Worm (Caenorhabditis elegans): ENCODE data around the gene pigx-1.

pigx-1 gene

DNA sequence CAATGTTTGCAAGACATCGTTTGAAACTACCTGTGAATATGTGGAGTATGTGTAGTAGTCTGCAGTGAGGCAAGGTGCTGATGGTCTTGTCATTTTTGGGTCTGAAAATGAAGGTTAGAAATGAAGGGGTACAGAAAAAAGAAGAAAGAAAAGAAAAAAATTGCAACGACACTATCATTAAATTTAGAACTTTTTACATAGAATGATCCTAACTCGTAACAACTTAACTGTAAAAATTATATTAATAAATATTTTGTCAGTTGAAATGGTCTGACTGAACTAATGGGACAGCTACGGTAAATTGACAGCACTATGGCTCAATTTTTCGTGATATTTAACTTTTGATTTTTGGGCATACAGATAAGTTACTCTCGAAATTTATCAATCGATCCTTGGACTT lies 22.5 kb upstream of the pigx-1 start, which contains the start of gene C05D9.7:
Gene C05D9.7 (minus strand): TSS at position 101 of the 400 bp plus-strand sequence.
- no peak for TF ChIP-seq ceh-6 (GFP tag; optimal IDR thresholded peaks at IDR 0.05)
- TF ChIP-seq unc-55 (GFP tag; optimal IDR thresholded peaks at IDR 0.05) = no peak
- no peak for TF ChIP-seq hlh-6 (tag; optimal IDR thresholded peaks at IDR 0.05)
- no peak for TF ChIP-seq ceh-30 (tag; optimal IDR thresholded peaks at IDR 0.05)
- TF ChIP-seq che-1 (tag; optimal IDR thresholded peaks at IDR 0.05) = no peak
- no peak for TF ChIP-seq ceh-9 (tag; optimal IDR thresholded peaks at IDR 0.05)
- no peak for TF ChIP-seq ceh-22 (tag; optimal IDR thresholded peaks at IDR 0.05)
- TF ChIP-seq zip-5 (tag; optimal IDR thresholded peaks at IDR 0.05) = no peak

DNA sequence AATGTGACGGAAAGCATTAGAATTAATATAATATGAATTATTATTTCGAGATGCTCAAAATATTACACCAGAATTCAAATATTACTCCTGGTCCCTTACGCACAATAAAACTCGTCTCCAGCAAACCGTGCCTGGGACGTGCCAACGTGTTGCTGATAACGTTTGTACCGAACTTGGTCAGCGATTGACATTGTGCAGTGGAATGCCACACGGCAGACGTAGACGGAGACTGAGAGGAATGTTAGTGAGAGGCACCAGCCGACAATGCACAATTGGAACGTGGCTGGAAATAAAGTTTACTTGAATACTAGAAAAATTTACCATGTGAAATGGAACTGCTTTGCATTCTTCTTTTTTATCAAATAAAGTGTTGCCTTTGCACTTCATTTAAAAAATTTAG lies 20.4 kb upstream of the pigx-1 start:
- TF ChIP-seq elt-2 (tag; optimal IDR thresholded peaks at IDR 0.05) (peak; percentile 27), hlh-13 (GFP tag; optimal IDR thresholded peaks at IDR 0.05) (no peak)

DNA sequence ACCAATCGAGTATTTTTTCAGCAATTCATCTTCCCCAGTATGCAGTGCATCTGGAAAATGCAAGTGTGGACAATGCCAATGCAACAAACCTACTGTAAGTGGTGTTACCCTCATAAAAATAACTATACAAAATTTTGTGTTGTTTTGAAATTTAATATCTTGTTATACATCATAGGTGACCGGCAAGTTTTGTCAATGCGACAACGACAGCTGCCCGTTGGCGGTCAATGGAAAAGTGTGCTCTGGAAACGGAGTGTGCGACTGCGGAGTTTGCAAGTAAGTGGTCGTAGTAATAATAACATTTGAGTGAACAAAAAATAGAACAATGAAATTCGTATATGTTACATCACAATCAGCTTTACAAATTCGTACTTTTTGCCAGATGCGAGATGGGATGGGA lies 18.4 kb upstream of the pigx-1 start:
- no peak for TF ChIP-seq C38D4.7 (GFP tag; optimal IDR thresholded peaks at IDR 0.05)
- TF ChIP-seq pros-1 (tag; optimal IDR thresholded peaks at IDR 0.05) = no peak
- no peak for TF ChIP-seq Y22D7AL.16 (tag; optimal IDR thresholded peaks at IDR 0.05)
- TF ChIP-seq hlh-8 (tag; optimal IDR thresholded peaks at IDR 0.05) = no peak
- TF ChIP-seq pag-3 (tag; optimal IDR thresholded peaks at IDR 0.05; ENCODE audit: borderline replicate concordance) = no peak
- no peak for TF ChIP-seq hlh-6 (tag; optimal IDR thresholded peaks at IDR 0.05)

DNA sequence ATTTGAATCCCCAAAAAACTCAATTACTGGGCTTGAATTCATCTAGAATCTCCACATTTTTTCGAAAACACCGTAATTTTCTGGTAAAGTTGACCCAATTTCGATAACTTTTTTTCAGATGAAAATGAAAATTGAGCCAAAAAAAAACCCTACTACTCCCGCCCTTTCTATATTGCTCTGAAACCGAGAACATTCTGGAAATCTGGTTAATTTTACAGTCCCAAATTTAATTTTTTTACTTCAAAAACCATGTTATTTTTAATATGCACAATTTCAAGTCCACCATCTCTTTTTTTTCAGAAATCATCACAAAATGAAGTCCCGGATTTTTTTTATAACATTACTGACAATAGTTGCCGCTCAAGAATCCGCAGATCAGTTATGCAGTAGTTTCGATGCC lies 14.8 kb upstream of the pigx-1 start, which contains the start of gene C05D9.3:
Gene C05D9.3 (plus strand): TSS at position 301 of the 400 bp plus-strand sequence.
- TF ChIP-seq hlh-8 (tag; optimal IDR thresholded peaks at IDR 0.05) = no peak
- TF ChIP-seq ceh-48 (tag; optimal IDR thresholded peaks at IDR 0.05) = no peak
- TF ChIP-seq F13H6.1 (tag; optimal IDR thresholded peaks at IDR 0.05) = no peak

DNA sequence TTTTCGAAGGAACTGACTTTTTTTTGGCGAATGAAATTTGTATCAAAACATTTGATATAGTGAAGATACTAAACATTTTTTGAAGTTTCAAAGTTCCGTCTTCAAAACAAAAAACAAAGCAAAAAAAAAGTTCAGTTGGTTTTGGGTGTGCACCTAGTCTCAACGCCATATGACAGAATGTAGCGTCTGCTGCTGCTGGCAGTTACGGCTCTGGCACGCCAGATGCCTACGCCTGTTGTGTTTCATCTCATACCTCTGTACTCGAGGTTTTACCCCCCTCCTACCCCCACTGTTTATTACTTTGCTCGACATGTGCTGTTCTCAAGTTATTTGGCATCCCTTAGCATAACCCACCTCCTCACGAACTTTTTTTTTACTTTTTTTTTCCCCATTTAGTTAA lies 13.9 kb upstream of the pigx-1 start:
- peak; percentile 22 for TF ChIP-seq ceh-18 (tag; optimal IDR thresholded peaks at IDR 0.05)
- TF ChIP-seq pax-1 (tag; optimal IDR thresholded peaks at IDR 0.05) = no peak
- no peak for TF ChIP-seq zip-5 (tag; optimal IDR thresholded peaks at IDR 0.05)
- TF ChIP-seq unc-55 (GFP tag; optimal IDR thresholded peaks at IDR 0.05) = peak; percentile 27
- no peak for TF ChIP-seq ceh-2 (tag; optimal IDR thresholded peaks at IDR 0.05)
- no peak for TF ChIP-seq nhr-232 (tag; optimal IDR thresholded peaks at IDR 0.05)
- TF ChIP-seq pros-1 (tag; optimal IDR thresholded peaks at IDR 0.05) = no peak
- TF ChIP-seq hlh-30 (tag; optimal IDR thresholded peaks at IDR 0.05; ENCODE audit: insufficient read depth) = no peak
- no peak for TF ChIP-seq ttx-3 (tag; optimal IDR thresholded peaks at IDR 0.05)
- no peak for TF ChIP-seq nfya-1 (tag; optimal IDR thresholded peaks at IDR 0.05)
- no peak for TF ChIP-seq ceh-6 (GFP tag; optimal IDR thresholded peaks at IDR 0.05)
- TF ChIP-seq syd-9 (tag; optimal IDR thresholded peaks at IDR 0.05) = no peak
- no peak for TF ChIP-seq nhr-11 (tag; optimal IDR thresholded peaks at IDR 0.05)
- no peak for TF ChIP-seq pag-3 (tag; optimal IDR thresholded peaks at IDR 0.05; ENCODE audit: borderline replicate concordance)
- TF ChIP-seq ceh-30 (tag; optimal IDR thresholded peaks at IDR 0.05) = no peak
- TF ChIP-seq fkh-10 (GFP tag; optimal IDR thresholded peaks at IDR 0.05) = no peak
- TF ChIP-seq unc-42 (tag; optimal IDR thresholded peaks at IDR 0.05) = no peak
- TF ChIP-seq dve-1 (tag; optimal IDR thresholded peaks at IDR 0.05) = no peak
- no peak for TF ChIP-seq lin-11 (tag; optimal IDR thresholded peaks at IDR 0.05)
- TF ChIP-seq fax-1 (tag; optimal IDR thresholded peaks at IDR 0.05) = no peak
- TF ChIP-seq hlh-8 (tag; optimal IDR thresholded peaks at IDR 0.05) = peak; percentile 64
- no peak for TF ChIP-seq ceh-31 (tag; optimal IDR thresholded peaks at IDR 0.05)
- no peak for TF ChIP-seq fkh-6 (tag; optimal IDR thresholded peaks at IDR 0.05)
- no peak for TF ChIP-seq ceh-9 (tag; optimal IDR thresholded peaks at IDR 0.05)

ce11 chrX:1108874-1109273 lies 12.1 kb upstream of the pigx-1 start:
- peak; percentile 87 for TF ChIP-seq unc-55 (GFP tag; optimal IDR thresholded peaks at IDR 0.05)
- peak; percentile 12 for TF ChIP-seq ceh-18 (tag; optimal IDR thresholded peaks at IDR 0.05)
- TF ChIP-seq rnt-1 (tag; optimal IDR thresholded peaks at IDR 0.05) = peak; percentile 70
- no peak for TF ChIP-seq fkh-10 (GFP tag; optimal IDR thresholded peaks at IDR 0.05)
